Fruit fly (Drosophila melanogaster): ENCODE measurements around the gene Mcr.
A peak's percentile ranks its signal among the peaks of the same experiment; 100 is the strongest.

The Mcr gene

DNA sequence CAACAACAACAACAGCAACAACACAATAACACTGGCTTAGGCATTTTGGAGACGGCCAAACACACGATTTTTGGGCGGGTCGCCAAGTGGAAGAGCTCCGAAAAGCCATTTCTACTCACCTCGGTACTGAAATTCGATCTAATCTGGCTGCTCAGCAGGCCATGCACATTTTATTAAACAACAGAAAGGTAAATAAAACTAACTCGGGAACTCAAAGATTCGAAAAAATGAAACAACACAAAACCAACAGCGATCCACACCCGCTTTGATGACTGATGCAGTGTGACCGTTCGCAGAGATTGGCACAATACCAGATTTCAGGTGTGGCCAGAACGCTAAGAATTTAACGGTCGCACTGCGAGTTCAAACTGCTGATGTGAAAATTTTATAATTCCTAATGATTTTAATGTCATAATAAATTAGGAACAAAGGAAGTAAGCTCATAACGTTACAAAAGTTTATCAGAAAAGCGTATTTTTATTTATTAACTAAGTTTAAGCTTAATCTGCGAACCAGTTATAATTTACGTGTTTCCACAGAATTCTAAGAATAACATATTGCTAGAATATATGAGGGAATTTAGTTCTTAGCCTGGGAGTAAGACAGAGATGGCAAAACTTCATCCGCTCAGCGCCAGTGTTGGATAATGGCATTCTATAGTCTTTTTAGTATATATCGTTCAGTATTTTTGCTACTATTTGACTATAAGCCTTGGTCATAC is at the start of gene Mcr (continued):
- TF ChIP-seq CG14860 (GFP tag; IDR thresholded peaks at IDR 0.05; ENCODE audit: partially characterized antibody) = no peak
- no peak for TF ChIP-seq CG4707 (GFP tag; optimal IDR thresholded peaks at IDR 0.05)
- TF ChIP-seq pb (GFP tag; optimal IDR thresholded peaks at IDR 0.05) = no peak
- no peak for TF ChIP-seq CG7745 (tag; optimal IDR thresholded peaks at IDR 0.05)
- TF ChIP-seq Awh (GFP tag; IDR thresholded peaks at IDR 0.05) = no peak
- no peak for TF ChIP-seq Hr78 (GFP tag; optimal IDR thresholded peaks at IDR 0.05)
- TF ChIP-seq CG12236 (GFP tag; optimal IDR thresholded peaks at IDR 0.05) = no peak
- no peak for TF ChIP-seq CG13296 (GFP tag; optimal IDR thresholded peaks at IDR 0.05)
- TF ChIP-seq CG8359 (GFP tag; optimal IDR thresholded peaks at IDR 0.05; ENCODE audit: borderline replicate concordance) = no peak
- no peak for TF ChIP-seq CG18262 (tag; optimal IDR thresholded peaks at IDR 0.05)
- no peak for TF ChIP-seq Hr39 (optimal IDR thresholded peaks at IDR 0.05)
- peak; percentile 67; the same call in 1 of the 2 replicates for TF ChIP-seq amos (GFP tag; IDR thresholded peaks at IDR 0.05; ENCODE audit: partially characterized antibody)
- no peak for TF ChIP-seq CG6272 (GFP tag; IDR thresholded peaks at IDR 0.05)
- TF ChIP-seq CG31365 (tag; optimal IDR thresholded peaks at IDR 0.05) = no peak
- no peak for TF ChIP-seq cas (GFP tag; IDR thresholded peaks at IDR 0.05)
- TF ChIP-seq CG12744 (GFP tag; optimal IDR thresholded peaks at IDR 0.05) = no peak
- TF ChIP-seq Dip3 (GFP tag; optimal IDR thresholded peaks at IDR 0.05) = peak; percentile 26
- no peak for TF ChIP-seq fd3F (GFP tag; optimal IDR thresholded peaks at IDR 0.05)
- TF ChIP-seq CG4360 (GFP tag; IDR thresholded peaks at IDR 0.05) = peak; percentile 68
- TF ChIP-seq Trl (optimal IDR thresholded peaks at IDR 0.05) = no peak
- no peak for TF ChIP-seq Trl (GFP tag; optimal IDR thresholded peaks at IDR 0.05)
- TF ChIP-seq Dbx (GFP tag; IDR thresholded peaks at IDR 0.05) = no peak
- TF ChIP-seq CG10209 (GFP tag; optimal IDR thresholded peaks at IDR 0.05) = no peak
- TF ChIP-seq vvl (GFP tag; IDR thresholded peaks at IDR 0.05) = 0 out of 2 replicates have a peak, but pooled peaks have one; percentile 26
- no peak for TF ChIP-seq pan (optimal IDR thresholded peaks at IDR 0.05)
- TF ChIP-seq pan (GFP tag; optimal IDR thresholded peaks at IDR 0.05 in 1 of 2, IDR thresholded peaks at IDR 0.05 in 1 of 2) = no peak
- TF ChIP-seq ranshi (GFP tag; IDR thresholded peaks at IDR 0.05) = no peak
- TF ChIP-seq gce (GFP tag; IDR thresholded peaks at IDR 0.05) = no peak
- no peak for TF ChIP-seq kni (GFP tag; optimal IDR thresholded peaks at IDR 0.05)
- no peak for TF ChIP-seq psq (GFP tag; optimal IDR thresholded peaks at IDR 0.05)
- TF ChIP-seq Camta (GFP tag; optimal IDR thresholded peaks at IDR 0.05) = no peak
- no peak for TF ChIP-seq vnd (GFP tag; IDR thresholded peaks at IDR 0.05; ENCODE audit: partially characterized antibody)
- TF ChIP-seq Six4 (GFP tag; optimal IDR thresholded peaks at IDR 0.05) = no peak
- TF ChIP-seq CG8765 (GFP tag; IDR thresholded peaks at IDR 0.05) = no peak
- TF ChIP-seq Poxn (GFP tag; IDR thresholded peaks at IDR 0.05) = no peak
- no peak for TF ChIP-seq CG10366 (GFP tag; IDR thresholded peaks at IDR 0.05)
- no peak for TF ChIP-seq CG11560 (tag; IDR thresholded peaks at IDR 0.05)
- no peak for TF ChIP-seq CG3726 (GFP tag; IDR thresholded peaks at IDR 0.05)
- TF ChIP-seq fru (optimal IDR thresholded peaks at IDR 0.05) = no peak
- peak; percentile 75 for TF ChIP-seq CG14710 (tag; optimal IDR thresholded peaks at IDR 0.05)
- no peak for TF ChIP-seq CG11723 (GFP tag; optimal IDR thresholded peaks at IDR 0.05)
- TF ChIP-seq CG2116 (GFP tag; optimal IDR thresholded peaks at IDR 0.05) = peak; percentile 50
- peak; percentile 51 for TF ChIP-seq lilli (GFP tag; optimal IDR thresholded peaks at IDR 0.05)
- TF ChIP-seq CG4820 (GFP tag; optimal IDR thresholded peaks at IDR 0.05) = peak; percentile 6
- no peak for TF ChIP-seq Dfd (GFP tag; optimal IDR thresholded peaks at IDR 0.05)
- TF ChIP-seq CG4424 (GFP tag; optimal IDR thresholded peaks at IDR 0.05) = peak; percentile 8
- TF ChIP-seq Lim3 (GFP tag; IDR thresholded peaks at IDR 0.05) = no peak
- TF ChIP-seq crc (GFP tag; optimal IDR thresholded peaks at IDR 0.05) = no peak
- TF ChIP-seq CG1647 (GFP tag; optimal IDR thresholded peaks at IDR 0.05) = no peak
- no peak for TF ChIP-seq CrebB (tag; optimal IDR thresholded peaks at IDR 0.05)
- TF ChIP-seq Sin3A (optimal IDR thresholded peaks at IDR 0.05) = peak; percentile 85
- peak; percentile 14 for TF ChIP-seq Dek (tag; optimal IDR thresholded peaks at IDR 0.05)
